Fruit fly (Drosophila melanogaster) whole organism, adult: ENCODE measurements around the gene CG42526.

ENCODE experiments used
- CG12768 ChIP-seq: fragments of 200-800 bp; sonication (Bioruptor generic); optimal IDR thresholded peaks from 2 replicates; lab custom pipeline; 2017; ENCODE audit warnings: missing biosample characterization, missing genetic modification characterization, mild to moderate bottlenecking, moderate library complexity, missing genetic modification reagents
- CG7101 ChIP-seq: fragments of 200-800 bp; sonication (Bioruptor generic); optimal IDR thresholded peaks from 2 replicates; lab custom pipeline; 2018; ENCODE audit warnings: missing biosample characterization, mild to moderate bottlenecking, missing genetic modification characterization, moderate library complexity
- bab1 ChIP-seq: fragments of 200-800 bp; sonication (Bioruptor generic); optimal IDR thresholded peaks from 3 replicates; lab custom pipeline; 2019; ENCODE audit warnings: missing biosample characterization, mild to moderate bottlenecking, missing genetic modification characterization, moderate library complexity
- pad ChIP-seq: fragments of 200-800 bp; sonication (Bioruptor generic); optimal IDR thresholded peaks from 3 replicates; lab custom pipeline; 2017; ENCODE audit warnings: missing biosample characterization, missing genetic modification characterization, mild to moderate bottlenecking, moderate library complexity, missing genetic modification reagents
- tj ChIP-seq: fragments of 200-800 bp; sonication (Bioruptor generic); optimal IDR thresholded peaks from 3 replicates; lab custom pipeline; 2017; ENCODE audit warnings: missing biosample characterization, mild to moderate bottlenecking, missing genetic modification characterization, moderate library complexity

dm6 chr3L:9426656-9427294 is 8.4 kb downstream of the CG42526 start, which contains the start of the genes Atat and Shc:
- peak; percentile 99 for TF ChIP-seq bab1
- TF ChIP-seq tj, result peak; percentile 89
- peak; percentile 95 for TF ChIP-seq pad (GFP tag; lab: Kevin White, UChicago)
- peak; percentile 99 for TF ChIP-seq CG7101 (tag; lab: Kevin White, UChicago)
- peak; percentile 99 for TF ChIP-seq CG12768 (GFP tag; lab: Kevin White, UChicago)
